Comparison of ENCODE assay signal across 2 fruit fly cellular contexts in the genomic region with DNA sequence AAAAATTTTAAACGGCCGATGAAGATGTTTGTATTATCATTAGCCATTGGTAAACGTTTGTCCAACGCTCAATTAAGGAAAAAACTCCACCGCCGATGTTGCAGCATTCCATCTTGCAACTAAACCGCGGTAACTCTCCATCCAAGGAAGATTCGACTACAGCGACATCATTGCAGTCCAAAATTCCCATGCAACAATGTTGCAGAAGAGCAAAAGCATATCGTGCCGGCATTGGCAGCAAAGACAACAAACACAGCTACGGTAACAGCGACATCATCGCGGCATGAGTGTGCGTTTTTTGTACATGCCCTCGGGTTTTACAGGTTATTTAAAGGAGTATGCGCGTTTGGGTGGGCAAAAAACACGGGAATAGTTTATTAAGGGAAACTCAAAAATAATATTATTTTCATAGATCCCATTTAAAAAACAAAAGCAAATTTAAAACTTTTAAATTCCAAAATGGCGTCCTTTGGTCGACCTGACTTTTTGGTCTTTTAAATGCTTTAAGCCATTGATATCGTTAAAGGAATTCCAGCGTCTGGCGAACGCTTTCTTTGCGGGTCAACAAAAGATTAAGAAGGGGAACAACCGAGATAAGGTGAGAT.
TF ChIP-seq lines count a peak whose summit lies in the region.

No protein-coding gene starts in this region.

TF ChIP-seq in whole organism, adult, 20 proteins besides CTCF, POLR2A, EP300 and RAD21:
- TF ChIP-seq Crg-1 (GFP tag; optimal IDR thresholded peaks at IDR 0.05; lab: Kevin White, UChicago) (no peak), kay (GFP tag; lab: Kevin White, UChicago; ENCODE audit: borderline replicate concordance) (peak; percentile 2)
TF ChIP-seq in whole organism, adult: peak in this region for 1.

TF ChIP-seq in whole organism, prepupa, 60 proteins besides CTCF, POLR2A, EP300 and RAD21:
- TF ChIP-seq CG9139 (GFP tag; optimal IDR thresholded peaks at IDR 0.05; lab: Kevin White, UChicago) (no peak), Hr39 (GFP tag; optimal IDR thresholded peaks at IDR 0.05; lab: Kevin White, UChicago) (no peak), CG16779 (tag; optimal IDR thresholded peaks at IDR 0.05; lab: Kevin White, UChicago) (no peak), Eip78C (GFP tag; lab: Kevin White, UChicago) (peak; percentile 44), Blimp-1 (GFP tag; optimal IDR thresholded peaks at IDR 0.05; lab: Kevin White, UChicago) (no peak), net (GFP tag; optimal IDR thresholded peaks at IDR 0.05; lab: Kevin White, UChicago) (no peak), CG10669 (GFP tag; optimal IDR thresholded peaks at IDR 0.05; lab: Kevin White, UChicago) (no peak), dsx (GFP tag; optimal IDR thresholded peaks at IDR 0.05; lab: Kevin White, UChicago; ENCODE audit: poor library complexity, severe bottlenecking) (peak; percentile 99), CG6792 (GFP tag; optimal IDR thresholded peaks at IDR 0.05; lab: Kevin White, UChicago) (no peak), CG32006 (GFP tag; optimal IDR thresholded peaks at IDR 0.05; lab: Kevin White, UChicago) (no peak), ss (GFP tag; optimal IDR thresholded peaks at IDR 0.05; lab: Kevin White, UChicago) (peak in 1 of 2 experiments; percentile 2), Smox (GFP tag; optimal IDR thresholded peaks at IDR 0.05; lab: Kevin White, UChicago) (no peak), spab (GFP tag; optimal IDR thresholded peaks at IDR 0.05; lab: Kevin White, UChicago) (no peak), vri (GFP tag; optimal IDR thresholded peaks at IDR 0.05; lab: Kevin White, UChicago) (no peak)
